Worm (Caenorhabditis elegans) whole organism, late embryonic: ENCODE results near the gene F07F6.8.
A peak's percentile ranks its signal among the peaks of the same experiment; 100 is the strongest.

ENCODE experiments used
- ahr-1 ChIP-seq: sonication (generic microtip); optimal IDR thresholded peaks from 2 replicates; lab custom pipeline; 2016; ENCODE audit warnings: missing genetic modification characterization, missing compliant biosample characterization
- ama-1 ChIP-seq: fragments of 150-350 bp; optimal IDR thresholded peaks from 2 replicates; lab custom pipeline; 2014
- che-1 ChIP-seq: sonication (generic microtip); optimal IDR thresholded peaks from 2 replicates; lab custom pipeline; 2016; ENCODE audit warnings: mild to moderate bottlenecking, missing genetic modification characterization, missing compliant biosample characterization
- dve-1 ChIP-seq: sonication (generic microtip); optimal IDR thresholded peaks from 2 replicates; lab custom pipeline; 2017; ENCODE audit warnings: antibody characterized with exemption, mild to moderate bottlenecking, missing genetic modification characterization, missing compliant biosample characterization
- elt-2 ChIP-seq: sonication (generic microtip); optimal IDR thresholded peaks from 2 replicates; lab custom pipeline; 2016; ENCODE audit warnings: missing genetic modification reagents, missing genetic modification characterization, missing compliant biosample characterization
- lin-11 ChIP-seq: fragments of 200-800 bp; sonication (Bioruptor generic); optimal IDR thresholded peaks from 2 replicates; lab custom pipeline; 2018; ENCODE audit warnings: mild to moderate bottlenecking, missing genetic modification characterization, missing compliant biosample characterization
- nfya-1 ChIP-seq: sonication (generic microtip); optimal IDR thresholded peaks from 2 replicates; lab custom pipeline; 2017; ENCODE audit warnings: missing genetic modification characterization, mild to moderate bottlenecking, missing compliant biosample characterization, antibody characterized with exemption, moderate library complexity
- nhr-11 ChIP-seq: fragments of 150-350 bp; optimal IDR thresholded peaks from 2 replicates; lab custom pipeline; 2014; ENCODE audit warnings: missing biosample characterization, missing genetic modification characterization
- pha-4 ChIP-seq: fragments of 150-350 bp; optimal IDR thresholded peaks from 2 replicates; lab custom pipeline; 2018; ENCODE audit warnings: missing biosample characterization, missing genetic modification reagents, missing genetic modification characterization
- pqm-1 ChIP-seq: sonication (generic microtip); optimal IDR thresholded peaks from 2 replicates; lab custom pipeline; 2016; ENCODE audit warnings: missing genetic modification characterization, missing compliant biosample characterization
- sdc-2 ChIP-seq: sonication (generic microtip); optimal IDR thresholded peaks from 2 replicates; lab custom pipeline; 2016; ENCODE audit warnings: missing genotype, missing genetic modification characterization, missing compliant biosample characterization
- tbx-7 ChIP-seq: sonication (generic microtip); optimal IDR thresholded peaks from 2 replicates; lab custom pipeline; 2016; ENCODE audit warnings: missing genotype, missing genetic modification characterization, missing compliant biosample characterization

DNA sequence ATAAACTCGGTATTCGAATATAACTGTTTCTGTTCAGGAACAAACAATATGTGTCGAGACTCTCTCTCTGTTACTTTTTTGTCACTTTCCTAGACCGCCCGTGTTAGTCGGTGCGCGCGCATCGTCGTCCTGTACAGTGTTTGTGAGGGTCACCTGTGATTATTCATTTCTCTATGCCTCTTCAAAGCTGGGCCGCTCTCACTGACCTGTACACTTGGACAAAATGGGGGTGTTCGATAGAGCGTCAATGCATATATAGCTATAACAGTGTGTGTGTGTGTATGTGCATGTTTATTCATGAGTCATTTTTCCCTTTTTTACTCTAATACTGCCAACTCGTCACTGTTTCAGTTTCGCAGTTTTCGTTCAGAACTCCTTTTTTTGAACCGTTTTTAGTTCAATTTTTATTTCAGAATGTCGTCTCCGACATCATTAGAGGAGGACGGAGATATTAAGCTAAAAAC lies 45.9 kb downstream of the F07F6.8 start, which contains the start of gene pkc-3:
- TF ChIP-seq che-1 (no peak), tbx-7 (tag; lab: Kevin White, UChicago) (no peak), nfya-1 (peak; percentile 34), nhr-11 (tag; lab: Kevin White, UChicago) (no peak), pqm-1 (tag; lab: Kevin White, UChicago) (no peak), pha-4 (tag; lab: Kevin White, UChicago) (no peak), dve-1 (tag; lab: Kevin White, UChicago) (peak; percentile 4), ahr-1 (tag; lab: Kevin White, UChicago) (no peak), elt-2 (tag; lab: Kevin White, UChicago) (peak; percentile 74), sdc-2 (no peak), lin-11 (tag; lab: Kevin White, UChicago) (no peak), ama-1 (lab: Kevin White, UChicago) (peak; percentile 43)
